Worm (Caenorhabditis elegans): ENCODE measurements around the gene nlp-50.
A peak's percentile ranks its signal among the peaks of the same experiment; 100 is the strongest.

nlp-50 gene

DNA sequence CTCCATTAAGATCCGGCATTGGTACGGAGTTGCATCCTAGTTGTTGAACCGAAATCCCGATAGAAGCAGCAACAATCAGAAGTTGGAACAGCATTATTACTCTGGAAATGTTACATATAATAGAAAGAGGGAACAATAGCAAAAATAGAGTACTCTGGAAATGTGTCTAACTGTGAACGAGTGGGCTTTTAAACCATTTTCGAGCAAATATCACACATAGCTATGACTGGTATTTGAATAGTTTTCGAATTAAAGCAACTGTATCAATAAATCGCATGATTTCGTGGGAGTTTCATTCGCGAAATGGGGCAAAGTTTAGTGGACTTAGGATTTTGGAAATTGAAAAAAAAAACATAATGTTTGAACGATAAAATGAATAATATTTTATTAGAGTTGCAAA is 15.4 kb upstream of the nlp-50 start, which contains the start of gene F41G3.10:
F41G3.10 (minus strand) TSS at position 101 of the 400 bp plus-strand sequence.
- TF ChIP-seq sea-1 (GFP tag; conservative IDR thresholded peaks at IDR 0.05): no peak
- no peak for TF ChIP-seq hmg-4 (GFP tag; optimal IDR thresholded peaks at IDR 0.05)
- no peak for TF ChIP-seq B0310.2 (tag; optimal IDR thresholded peaks at IDR 0.05)

DNA sequence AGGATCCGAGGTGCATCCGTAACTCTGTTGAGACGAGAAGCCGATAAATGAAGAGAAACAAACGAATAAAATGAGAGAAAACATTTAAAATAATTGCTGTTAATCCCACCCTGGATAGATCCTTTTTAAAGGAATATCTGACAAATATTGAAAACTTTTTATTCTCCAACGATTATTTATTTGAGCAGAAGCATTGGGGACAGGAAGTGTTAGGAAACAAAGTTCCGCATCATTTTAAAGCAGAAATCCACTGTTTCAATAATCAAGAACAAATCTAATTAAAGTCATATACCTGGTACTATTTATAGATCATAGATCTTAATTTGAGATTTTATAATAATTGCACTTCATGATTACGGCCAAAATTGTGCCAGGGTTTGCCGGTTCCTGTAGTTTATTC is 13.9 kb upstream of the nlp-50 start, which contains the start of gene F41G3.20:
F41G3.20 (minus strand) TSS at position 101 of the 400 bp plus-strand sequence.
- TF ChIP-seq ets-7 (tag; optimal IDR thresholded peaks at IDR 0.05) (no peak), tbx-11 (GFP tag; IDR thresholded peaks at IDR 0.05) (no peak), B0310.2 (tag; optimal IDR thresholded peaks at IDR 0.05) (no peak), tbx-37 (GFP tag; conservative IDR thresholded peaks at IDR 0.05) (no peak), aly-1 (tag; optimal IDR thresholded peaks at IDR 0.05) (no peak), flt-1 (GFP tag; IDR thresholded peaks at IDR 0.05) (no peak), ama-1 (optimal IDR thresholded peaks at IDR 0.05) (no peak), ceh-13 (GFP tag; optimal IDR thresholded peaks at IDR 0.05) (no peak), sea-1 (GFP tag; conservative IDR thresholded peaks at IDR 0.05) (no peak), pes-1 (GFP tag; IDR thresholded peaks at IDR 0.05) (no peak), hnd-1 (tag; optimal IDR thresholded peaks at IDR 0.05) (no peak), hmbx-1 (tag; optimal IDR thresholded peaks at IDR 0.05) (no peak), ceh-36 (tag; optimal IDR thresholded peaks at IDR 0.05) (no peak), tra-4 (tag; optimal IDR thresholded peaks at IDR 0.05) (no peak), hmg-4 (GFP tag; optimal IDR thresholded peaks at IDR 0.05) (no peak), F13C5.2 (tag; optimal IDR thresholded peaks at IDR 0.05) (no peak), scrt-1 (GFP tag; IDR thresholded peaks at IDR 0.05) (no peak)

DNA sequence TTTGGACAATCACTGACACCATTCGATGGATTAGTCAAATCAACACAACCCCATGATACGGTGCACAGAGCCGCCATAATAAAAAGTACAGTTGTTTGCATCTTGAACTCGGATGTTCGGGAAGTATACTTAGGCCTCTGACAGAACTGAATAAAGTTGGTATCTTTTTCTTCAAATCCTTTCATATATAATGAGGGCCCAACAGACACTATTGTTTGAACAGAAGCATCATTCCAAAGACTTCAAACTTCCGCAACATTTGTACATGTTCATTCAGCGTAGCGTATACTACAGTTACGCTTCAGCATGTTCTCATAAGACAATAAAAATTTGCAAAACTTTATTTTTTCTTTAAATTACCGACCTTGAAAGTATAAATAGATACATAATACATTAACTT is 12.8 kb upstream of the nlp-50 start, which contains the start of gene F41G3.19:
F41G3.19 (minus strand) TSS at position 101 of the 400 bp plus-strand sequence.
- TF ChIP-seq tra-4 (tag; optimal IDR thresholded peaks at IDR 0.05): no peak

DNA sequence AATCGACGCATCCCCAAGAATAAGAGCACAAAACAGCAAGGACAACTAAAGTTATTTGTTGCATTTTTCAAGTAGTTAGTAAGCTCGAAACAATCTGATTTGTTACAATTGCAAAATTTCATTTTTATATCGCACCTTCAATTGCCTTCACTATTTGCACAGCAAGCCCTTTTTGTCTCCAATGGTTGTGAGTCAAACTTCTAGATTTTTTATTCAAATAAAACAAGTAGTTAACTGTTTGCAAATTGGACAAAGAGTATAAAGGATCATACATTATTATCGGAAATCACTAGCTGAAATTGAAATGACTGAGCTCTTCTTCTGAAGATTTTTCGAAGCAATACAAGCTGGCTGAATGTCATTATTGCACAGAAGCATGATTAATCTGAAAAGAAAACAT is 12.0 kb upstream of the nlp-50 start, which contains the start of gene F41G3.21:
F41G3.21 (minus strand) TSS at position 101 of the 400 bp plus-strand sequence.
- no peak for TF ChIP-seq sea-1 (GFP tag; conservative IDR thresholded peaks at IDR 0.05)
- no peak for TF ChIP-seq hmg-4 (GFP tag; optimal IDR thresholded peaks at IDR 0.05)
- no peak for TF ChIP-seq aly-1 (tag; optimal IDR thresholded peaks at IDR 0.05)
- TF ChIP-seq ets-7 (tag; optimal IDR thresholded peaks at IDR 0.05): no peak
- no peak for TF ChIP-seq tbx-37 (GFP tag; conservative IDR thresholded peaks at IDR 0.05)
- no peak for TF ChIP-seq tbx-11 (GFP tag; IDR thresholded peaks at IDR 0.05)
- TF ChIP-seq ceh-13 (GFP tag; optimal IDR thresholded peaks at IDR 0.05): no peak
- no peak for TF ChIP-seq ama-1 (optimal IDR thresholded peaks at IDR 0.05)
- no peak for TF ChIP-seq pes-1 (GFP tag; IDR thresholded peaks at IDR 0.05)
- no peak for TF ChIP-seq F13C5.2 (tag; optimal IDR thresholded peaks at IDR 0.05)
- TF ChIP-seq hnd-1 (tag; optimal IDR thresholded peaks at IDR 0.05): no peak
- no peak for TF ChIP-seq flt-1 (GFP tag; IDR thresholded peaks at IDR 0.05)
- TF ChIP-seq scrt-1 (GFP tag; IDR thresholded peaks at IDR 0.05): no peak
- TF ChIP-seq tra-4 (tag; optimal IDR thresholded peaks at IDR 0.05): no peak
- TF ChIP-seq hmbx-1 (tag; optimal IDR thresholded peaks at IDR 0.05): no peak
- no peak for TF ChIP-seq ceh-36 (tag; optimal IDR thresholded peaks at IDR 0.05)
- no peak for TF ChIP-seq B0310.2 (tag; optimal IDR thresholded peaks at IDR 0.05)

DNA sequence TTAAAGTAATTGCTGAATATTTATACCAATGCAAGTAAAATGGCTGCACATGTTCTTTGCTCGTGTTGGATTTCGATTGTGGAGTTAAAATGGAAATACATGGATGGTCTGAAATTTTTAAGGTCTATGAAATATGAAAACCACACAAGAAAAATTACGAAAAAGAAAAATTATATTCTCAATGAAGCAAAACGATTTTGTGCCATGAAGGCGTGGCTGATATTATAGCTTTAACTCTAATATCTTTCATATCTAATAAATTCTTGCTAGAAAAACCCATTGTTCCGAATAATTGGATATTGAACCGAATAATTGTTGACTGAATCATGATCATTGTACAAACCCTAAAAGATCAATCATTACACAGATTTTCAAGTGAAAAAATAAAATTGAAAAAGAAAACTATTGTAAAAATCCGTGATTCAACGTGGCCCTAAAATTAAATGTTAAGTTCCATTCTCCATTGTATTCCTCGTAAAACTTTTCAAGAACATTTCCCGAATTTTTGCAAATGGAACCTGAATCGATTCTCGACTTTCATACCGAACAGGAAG is 10.1 kb upstream of the nlp-50 start, which contains the start of the genes srx-95 and fis-1:
srx-95 (minus strand) TSS at position 101 of the 554 bp plus-strand sequence.
fis-1 (plus strand) TSS at position 504 of the 554 bp plus-strand sequence.
- TF ChIP-seq B0310.2 (tag; optimal IDR thresholded peaks at IDR 0.05) (no peak), tra-4 (tag; optimal IDR thresholded peaks at IDR 0.05) (no peak), ets-7 (tag; optimal IDR thresholded peaks at IDR 0.05) (no peak), scrt-1 (GFP tag; IDR thresholded peaks at IDR 0.05) (no peak), flt-1 (GFP tag; IDR thresholded peaks at IDR 0.05) (no peak), ceh-36 (tag; optimal IDR thresholded peaks at IDR 0.05) (no peak), aly-1 (tag; optimal IDR thresholded peaks at IDR 0.05) (no peak), F13C5.2 (tag; optimal IDR thresholded peaks at IDR 0.05) (no peak), hnd-1 (tag; optimal IDR thresholded peaks at IDR 0.05) (no peak), tbx-37 (GFP tag; conservative IDR thresholded peaks at IDR 0.05) (no peak), sea-1 (GFP tag; conservative IDR thresholded peaks at IDR 0.05) (no peak)

DNA sequence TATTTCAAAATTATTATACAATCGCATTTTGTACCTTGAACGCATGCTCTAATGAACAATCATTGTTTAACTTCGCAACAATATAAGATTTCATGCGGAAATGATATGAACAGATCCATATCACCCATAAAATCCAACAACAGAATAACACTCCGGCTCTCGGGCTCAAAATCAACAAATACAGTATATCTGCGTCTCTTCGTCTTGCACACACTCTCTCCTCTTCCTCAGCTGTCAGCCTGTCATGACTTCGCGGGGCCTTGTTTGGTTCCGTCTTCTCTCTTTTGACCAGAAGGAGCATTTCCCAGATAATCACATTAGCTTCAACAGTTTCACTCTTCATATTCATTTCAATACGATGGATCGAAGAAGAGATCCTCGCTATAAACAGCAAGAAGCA is 8.6 kb upstream of the nlp-50 start, which contains the start of gene F41G3.3:
F41G3.3 (plus strand) TSS at position 301 of the 400 bp plus-strand sequence.
- no peak for TF ChIP-seq tra-4 (tag; optimal IDR thresholded peaks at IDR 0.05)

DNA sequence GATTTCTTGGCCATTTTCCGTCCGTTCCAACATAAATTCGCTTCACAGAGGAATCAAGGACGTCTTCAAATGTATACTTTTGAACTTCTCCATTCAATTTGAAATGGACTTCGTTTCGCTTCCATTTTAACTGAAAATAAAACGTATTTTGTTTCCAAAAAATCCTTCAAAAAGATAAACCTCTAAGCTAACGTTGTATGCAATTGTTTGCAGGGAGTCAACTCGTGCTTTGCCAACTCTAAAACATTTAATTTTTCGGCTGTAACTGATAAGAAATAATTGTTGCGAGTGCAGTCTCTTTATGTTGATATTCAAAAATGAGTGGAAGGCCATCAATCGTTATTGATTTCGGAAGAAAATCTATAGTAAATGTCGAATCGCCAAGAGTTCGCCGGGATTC is 3.2 kb downstream of the nlp-50 start, which contains the start of gene F41G3.18:
F41G3.18 (plus strand) TSS at position 301 of the 400 bp plus-strand sequence.
- no peak for TF ChIP-seq pes-1 (GFP tag; IDR thresholded peaks at IDR 0.05)

DNA sequence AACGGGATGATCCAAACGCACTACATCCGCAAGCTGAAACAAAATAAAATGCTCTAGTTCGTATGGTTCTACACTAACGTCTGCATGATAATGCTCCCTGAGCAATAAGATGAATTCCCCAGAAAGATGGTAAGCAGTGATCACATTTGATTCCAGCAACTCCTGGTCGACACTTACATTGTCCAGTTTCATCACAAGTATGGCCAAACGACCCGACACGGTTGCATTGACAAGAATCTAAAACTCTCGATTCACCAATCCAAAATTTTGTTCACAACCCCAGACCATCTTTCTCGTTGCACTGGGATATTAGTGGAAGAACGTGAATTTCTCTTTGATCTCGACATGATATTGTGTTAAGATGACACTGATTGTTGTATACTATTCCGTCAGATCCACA is 5.2 kb downstream of the nlp-50 start:
- TF ChIP-seq tbx-37 (GFP tag; conservative IDR thresholded peaks at IDR 0.05) (no peak), scrt-1 (GFP tag; IDR thresholded peaks at IDR 0.05) (0 out of 2 replicates have a peak, but pooled peaks have one; percentile 40)

DNA sequence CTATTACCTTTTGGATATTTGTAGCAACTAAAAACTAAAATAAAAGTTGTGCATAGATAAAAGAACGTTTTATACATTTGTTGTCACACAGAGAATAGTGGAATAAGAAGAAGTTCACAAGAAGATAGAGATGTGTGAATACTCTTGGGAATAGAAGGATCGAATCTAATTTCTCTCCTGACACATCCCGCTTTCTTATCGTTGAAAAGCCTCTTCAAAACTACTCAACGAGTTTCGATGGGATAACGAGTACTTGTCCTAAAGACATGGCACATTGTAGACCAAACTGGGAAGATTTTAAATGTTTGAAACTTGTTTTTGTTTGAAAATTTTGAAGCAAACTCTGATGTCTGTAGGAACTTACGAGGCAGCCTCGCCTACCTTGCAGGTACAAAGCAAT is 7.6 kb downstream of the nlp-50 start:
- no peak for TF ChIP-seq scrt-1 (GFP tag; IDR thresholded peaks at IDR 0.05)
- no peak for TF ChIP-seq sea-1 (GFP tag; conservative IDR thresholded peaks at IDR 0.05)
- TF ChIP-seq flt-1 (GFP tag; IDR thresholded peaks at IDR 0.05): no peak
- no peak for TF ChIP-seq ceh-36 (tag; optimal IDR thresholded peaks at IDR 0.05)
- TF ChIP-seq B0310.2 (tag; optimal IDR thresholded peaks at IDR 0.05): no peak
- TF ChIP-seq ceh-13 (GFP tag; optimal IDR thresholded peaks at IDR 0.05): no peak
- no peak for TF ChIP-seq ama-1 (optimal IDR thresholded peaks at IDR 0.05)
- TF ChIP-seq ets-7 (tag; optimal IDR thresholded peaks at IDR 0.05): no peak
- TF ChIP-seq F13C5.2 (tag; optimal IDR thresholded peaks at IDR 0.05): no peak
